Worm (Caenorhabditis elegans) whole organism, young adult: Measurements from ENCODE around the gene Y39B6A.30.

ENCODE experiments used
- B0336.3 ChIP-seq: fragments of 200-800 bp; sonication (Bioruptor generic); IDR thresholded peaks from 2 replicates; pipeline ENCODE4 v1.3.6; 2022; ENCODE audit warnings: missing genetic modification characterization, missing compliant biosample characterization
- C06A6.2 ChIP-seq: fragments of 200-800 bp; sonication (Bioruptor generic); conservative IDR thresholded peaks from 2 replicates; pipeline ENCODE4 v1.3.6; 2022; ENCODE audit warnings: missing genetic modification characterization, missing compliant biosample characterization
- C17E4.6 ChIP-seq: fragments of 200-800 bp; sonication (Bioruptor generic); IDR thresholded peaks from 2 replicates; pipeline ENCODE4 v1.3.6; 2022; ENCODE audit warnings: missing genetic modification reagents, missing genetic modification characterization, missing compliant biosample characterization
- F10E7.11 ChIP-seq: sonication (generic microtip); optimal IDR thresholded peaks from 2 replicates; lab custom pipeline; 2017; ENCODE audit warnings: mild to moderate bottlenecking, missing genetic modification characterization, moderate library complexity, missing compliant biosample characterization
- F22D6.2 ChIP-seq: sonication (generic microtip); optimal IDR thresholded peaks from 2 replicates; lab custom pipeline; 2016; ENCODE audit warnings: mild to moderate bottlenecking, missing genetic modification characterization, missing compliant biosample characterization
- F23B12.7 ChIP-seq: sonication (generic microtip); optimal IDR thresholded peaks from 2 replicates; lab custom pipeline; 2017; ENCODE audit warnings: missing genetic modification characterization, mild to moderate bottlenecking, missing compliant biosample characterization, antibody characterized with exemption, moderate library complexity; ENCODE audit not compliant: insufficient read depth
- F39B2.1 ChIP-seq: fragments of 200-800 bp; sonication (Bioruptor generic); IDR thresholded peaks from 2 replicates; pipeline ENCODE4 v1.3.6; 2022; ENCODE audit warnings: missing genetic modification reagents, missing genetic modification characterization, missing compliant biosample characterization
- F49E8.2 ChIP-seq: sonication (generic microtip); optimal IDR thresholded peaks from 3 replicates; lab custom pipeline; 2017; ENCODE audit warnings: missing genetic modification characterization, mild to moderate bottlenecking, missing compliant biosample characterization, antibody characterized with exemption, moderate library complexity; ENCODE audit not compliant: insufficient read depth
- F57A8.1 ChIP-seq: fragments of 200-800 bp; sonication (Bioruptor generic); optimal IDR thresholded peaks from 2 replicates; lab custom pipeline; 2018; ENCODE audit warnings: mild to moderate bottlenecking, missing genetic modification characterization, moderate library complexity, missing compliant biosample characterization
- F57C9.4 ChIP-seq: sonication (generic microtip); optimal IDR thresholded peaks from 2 replicates; lab custom pipeline; 2017; ENCODE audit warnings: mild to moderate bottlenecking, missing genetic modification characterization, missing compliant biosample characterization
- K12H6.12 ChIP-seq: fragments of 200-800 bp; sonication (Bioruptor generic); optimal IDR thresholded peaks from 2 replicates; lab custom pipeline; 2018; ENCODE audit warnings: mild to moderate bottlenecking, missing genetic modification characterization, missing compliant biosample characterization
- Y79H2A.3 ChIP-seq: fragments of 200-800 bp; sonication (Bioruptor generic); conservative IDR thresholded peaks from 2 replicates; pipeline ENCODE4 v1.3.6; 2022; ENCODE audit warnings: missing genetic modification reagents, missing genetic modification characterization, missing compliant biosample characterization
- aptf-3 ChIP-seq: fragments of 200-800 bp; sonication (Bioruptor generic); IDR thresholded peaks from 2 replicates; pipeline ENCODE4 v1.3.6; 2022; ENCODE audit warnings: missing genetic modification characterization, missing compliant biosample characterization
- attf-3 ChIP-seq: fragments of 200-800 bp; sonication (Bioruptor generic); conservative IDR thresholded peaks from 2 replicates; pipeline ENCODE4 v1.3.6; 2022; ENCODE audit warnings: missing genetic modification reagents, missing genetic modification characterization, missing compliant biosample characterization
- attf-5 ChIP-seq: fragments of 200-800 bp; sonication (Bioruptor generic); optimal IDR thresholded peaks from 2 replicates; lab custom pipeline; 2018; ENCODE audit warnings: mild to moderate bottlenecking, missing genetic modification characterization, missing compliant biosample characterization
- ceh-27 ChIP-seq: fragments of 200-800 bp; sonication (Bioruptor generic); optimal IDR thresholded peaks from 2 replicates; lab custom pipeline; 2018; ENCODE audit warnings: mild to moderate bottlenecking, missing genetic modification characterization, moderate library complexity, missing compliant biosample characterization
- ceh-40 ChIP-seq: fragments of 200-800 bp; sonication (Bioruptor generic); IDR thresholded peaks from 2 replicates; pipeline ENCODE4 v1.3.6; 2022; ENCODE audit warnings: missing genetic modification characterization, missing compliant biosample characterization
- ceh-58 ChIP-seq: fragments of 200-800 bp; sonication (Bioruptor generic); IDR thresholded peaks from 2 replicates; pipeline ENCODE4 v1.3.6; 2022; ENCODE audit warnings: missing genetic modification characterization, missing compliant biosample characterization
- ceh-79 ChIP-seq: sonication (generic microtip); optimal IDR thresholded peaks from 2 replicates; lab custom pipeline; 2017; ENCODE audit warnings: mild to moderate bottlenecking, missing genetic modification characterization, missing compliant biosample characterization
- die-1 ChIP-seq: sonication (generic microtip); optimal IDR thresholded peaks from 2 replicates; lab custom pipeline; 2016; ENCODE audit warnings: missing genotype, mild to moderate bottlenecking, missing genetic modification characterization, missing compliant biosample characterization
- efl-1 ChIP-seq: fragments of 150-350 bp; optimal IDR thresholded peaks from 2 replicates; lab custom pipeline; 2014; ENCODE audit warnings: missing biosample characterization, missing genetic modification reagents, missing genetic modification characterization
- egl-44 ChIP-seq: fragments of 200-800 bp; sonication (Bioruptor generic); IDR thresholded peaks from 2 replicates; pipeline ENCODE4 v1.3.6; 2022; ENCODE audit warnings: missing genetic modification reagents, missing genetic modification characterization, missing compliant biosample characterization
- egrh-3 ChIP-seq: fragments of 200-800 bp; sonication (Bioruptor generic); IDR thresholded peaks from 2 replicates; pipeline ENCODE4 v1.3.6; 2022; ENCODE audit warnings: missing genetic modification reagents, missing genetic modification characterization, missing compliant biosample characterization
- ekl-4 ChIP-seq: fragments of 200-800 bp; sonication (Bioruptor generic); IDR thresholded peaks from 2 replicates; pipeline ENCODE4 v1.3.6; 2022; ENCODE audit warnings: missing genetic modification reagents, missing genetic modification characterization, missing compliant biosample characterization
- ets-4 ChIP-seq: fragments of 200-800 bp; sonication (Bioruptor generic); optimal IDR thresholded peaks from 2 replicates; lab custom pipeline; 2018; ENCODE audit warnings: mild to moderate bottlenecking, missing genetic modification characterization, missing compliant biosample characterization
- hmg-1.2 ChIP-seq: fragments of 200-800 bp; sonication (Bioruptor generic); IDR thresholded peaks from 2 replicates; pipeline ENCODE4 v1.3.6; 2022; ENCODE audit warnings: missing genetic modification reagents, missing genetic modification characterization, missing compliant biosample characterization
- hsf-1 ChIP-seq: fragments of 200-800 bp; sonication (Bioruptor generic); IDR thresholded peaks from 2 replicates; pipeline ENCODE4 v1.3.6; 2022; ENCODE audit warnings: missing genetic modification reagents, missing genetic modification characterization, missing compliant biosample characterization
- lag-1 ChIP-seq: fragments of 200-800 bp; sonication (Bioruptor generic); IDR thresholded peaks from 2 replicates; pipeline ENCODE4 v1.3.6; 2022; ENCODE audit warnings: missing genetic modification reagents, missing genetic modification characterization, missing compliant biosample characterization
- let-526 ChIP-seq: fragments of 200-800 bp; sonication (Bioruptor generic); IDR thresholded peaks from 2 replicates; pipeline ENCODE4 v1.3.6; 2022; ENCODE audit warnings: missing genetic modification reagents, missing genetic modification characterization, missing compliant biosample characterization
- lin-26 ChIP-seq: fragments of 200-800 bp; sonication (Bioruptor generic); IDR thresholded peaks from 2 replicates; pipeline ENCODE4 v1.3.6; 2022; ENCODE audit warnings: missing genetic modification reagents, missing genetic modification characterization, missing compliant biosample characterization
- lir-1 ChIP-seq: fragments of 200-800 bp; sonication (Bioruptor generic); conservative IDR thresholded peaks from 2 replicates; pipeline ENCODE4 v1.3.6; 2022; ENCODE audit warnings: missing genetic modification reagents, missing genetic modification characterization, missing compliant biosample characterization
- madf-10 ChIP-seq: sonication (generic microtip); optimal IDR thresholded peaks from 2 replicates; lab custom pipeline; 2016; ENCODE audit warnings: mild to moderate bottlenecking, missing genetic modification characterization, missing compliant biosample characterization
- mcd-1 ChIP-seq: fragments of 200-800 bp; sonication (Bioruptor generic); IDR thresholded peaks from 2 replicates; pipeline ENCODE4 v1.3.6; 2022; ENCODE audit warnings: missing genetic modification reagents, missing genetic modification characterization, missing compliant biosample characterization
- mes-4 ChIP-seq: sonication (generic microtip); optimal IDR thresholded peaks from 2 replicates; lab custom pipeline; 2016; ENCODE audit warnings: missing genotype, missing genetic modification characterization, missing compliant biosample characterization
- nfya-1 ChIP-seq: sonication (generic microtip); optimal IDR thresholded peaks from 2 replicates; lab custom pipeline; 2017; ENCODE audit warnings: antibody characterized with exemption, missing compliant biosample characterization, missing genetic modification characterization, borderline replicate concordance; ENCODE audit not compliant: insufficient read depth
- nfya-2 ChIP-seq: fragments of 200-800 bp; sonication (Bioruptor generic); IDR thresholded peaks from 2 replicates; pipeline ENCODE4 v1.3.6; 2022; ENCODE audit warnings: missing genetic modification reagents, missing genetic modification characterization, missing compliant biosample characterization
- nfyb-1 ChIP-seq: fragments of 200-800 bp; sonication (Bioruptor generic); IDR thresholded peaks from 2 replicates; pipeline ENCODE4 v1.3.6; 2022; ENCODE audit warnings: missing genetic modification reagents, missing genetic modification characterization, missing compliant biosample characterization
- nhr-27 ChIP-seq: fragments of 200-800 bp; sonication (Bioruptor generic); optimal IDR thresholded peaks from 2 replicates; lab custom pipeline; 2018; ENCODE audit warnings: mild to moderate bottlenecking, missing genetic modification characterization, moderate library complexity, missing compliant biosample characterization
- nhr-90 ChIP-seq: sonication (generic microtip); optimal IDR thresholded peaks from 2 replicates; lab custom pipeline; 2016; ENCODE audit warnings: missing genotype, mild to moderate bottlenecking, missing genetic modification characterization, missing compliant biosample characterization
- pha-4 ChIP-seq: fragments of 150-350 bp; sonication (generic microtip); optimal IDR thresholded peaks from 2 replicates; lab custom pipeline; 2014; ENCODE audit warnings: missing biosample characterization, missing genetic modification reagents, missing genetic modification characterization
- repo-1 ChIP-seq: sonication (generic microtip); optimal IDR thresholded peaks from 2 replicates; lab custom pipeline; 2017; ENCODE audit warnings: mild to moderate bottlenecking, missing genetic modification characterization, missing compliant biosample characterization
- snpc-1.1 ChIP-seq: sonication (generic microtip); optimal IDR thresholded peaks from 2 replicates; lab custom pipeline; 2017; ENCODE audit warnings: missing genetic modification characterization, mild to moderate bottlenecking, missing compliant biosample characterization, antibody characterized with exemption, moderate library complexity, missing genotype, missing genetic modification reagents; ENCODE audit not compliant: insufficient read depth
- somi-1 ChIP-seq: fragments of 200-800 bp; sonication (Bioruptor generic); optimal IDR thresholded peaks from 2 replicates; lab custom pipeline; 2018; ENCODE audit warnings: mild to moderate bottlenecking, missing genetic modification characterization, missing compliant biosample characterization
- sptf-2 ChIP-seq: fragments of 200-800 bp; sonication (Bioruptor generic); optimal IDR thresholded peaks from 2 replicates; lab custom pipeline; 2018; ENCODE audit warnings: mild to moderate bottlenecking, missing genetic modification characterization, missing compliant biosample characterization
- xnd-1 ChIP-seq: sonication (generic microtip); optimal IDR thresholded peaks from 2 replicates; lab custom pipeline; 2016; ENCODE audit warnings: missing genotype, missing genetic modification reagents, missing genetic modification characterization, missing compliant biosample characterization
- zim-3 ChIP-seq: sonication (generic microtip); optimal IDR thresholded peaks from 2 replicates; lab custom pipeline; 2017; ENCODE audit warnings: mild to moderate bottlenecking, missing genetic modification characterization, moderate library complexity, missing compliant biosample characterization
- ztf-18 ChIP-seq: sonication (generic microtip); optimal IDR thresholded peaks from 2 replicates; lab custom pipeline; 2016; ENCODE audit warnings: missing genotype, mild to moderate bottlenecking, missing genetic modification characterization, missing compliant biosample characterization
- ztf-3 ChIP-seq: fragments of 200-800 bp; sonication (Bioruptor generic); optimal IDR thresholded peaks from 2 replicates; lab custom pipeline; 2018; ENCODE audit warnings: mild to moderate bottlenecking, missing genetic modification characterization, missing compliant biosample characterization

Y39B6A.30 gene

DNA sequence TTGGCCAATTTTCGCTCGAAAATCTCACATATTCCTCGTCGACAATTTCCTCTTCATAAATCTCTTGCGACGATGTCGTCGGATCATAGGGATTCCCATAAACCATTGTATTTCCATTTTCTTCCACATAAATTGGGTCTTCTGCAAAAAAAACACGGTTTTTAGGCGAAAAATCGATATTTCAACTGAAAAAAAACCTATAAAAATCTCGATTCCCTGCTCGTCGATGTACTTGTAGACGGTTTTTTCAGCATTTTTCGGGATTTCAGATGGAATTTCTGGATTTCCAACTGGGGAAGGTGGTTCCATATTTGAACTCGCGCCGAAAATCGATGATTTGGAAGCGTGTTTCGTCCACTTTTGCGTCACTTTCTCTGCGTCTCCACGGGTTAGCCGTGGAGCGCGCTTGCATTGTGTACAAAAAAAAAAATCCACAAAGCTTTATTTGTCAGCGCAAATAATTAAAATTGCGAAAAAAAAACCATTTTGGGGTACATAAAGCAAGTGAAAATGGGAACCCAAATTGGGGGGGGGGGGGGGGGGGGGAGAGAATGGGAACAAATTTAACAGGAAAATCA, 46.8 kb upstream of the Y39B6A.30 start, which contains the start of gene Y39B6A.43 (continued):
- TF ChIP-seq ceh-40 (GFP tag; lab: Robert Waterston, UW) = peak; percentile 58; the same call in 1 of the 2 replicates
- TF ChIP-seq ztf-18 (tag; lab: Kevin White, UChicago) = peak; percentile 90
- peak; percentile 94 for TF ChIP-seq zim-3 (tag; lab: Kevin White, UChicago)
- peak; percentile 87 for TF ChIP-seq attf-3 (GFP tag; lab: Robert Waterston, UW)
- peak; percentile 97 for TF ChIP-seq Y79H2A.3 (GFP tag; lab: Robert Waterston, UW)
- TF ChIP-seq madf-10 = peak; percentile 88
- TF ChIP-seq mes-4 (tag; lab: Kevin White, UChicago) = no peak
- TF ChIP-seq F23B12.7 (tag; lab: Kevin White, UChicago) = peak; percentile 91
- peak; percentile 79 for TF ChIP-seq xnd-1 (tag; lab: Kevin White, UChicago)
- TF ChIP-seq pha-4 (tag; lab: Kevin White, UChicago) = peak; percentile 100
- peak; percentile 64 for TF ChIP-seq snpc-1.1 (tag; lab: Kevin White, UChicago)
- peak; percentile 53 for TF ChIP-seq ets-4
- 0 out of 2 replicates have a peak, but pooled peaks have one; percentile 50 for TF ChIP-seq lag-1
- peak; percentile 93 for TF ChIP-seq hmg-1.2 (GFP tag; lab: Robert Waterston, UW)
- peak; percentile 42 for TF ChIP-seq F57A8.1 (GFP tag; lab: Kevin White, UChicago)
- TF ChIP-seq ceh-27 (GFP tag; lab: Kevin White, UChicago) = peak; percentile 97
- peak; percentile 90 for TF ChIP-seq aptf-3 (GFP tag; lab: Robert Waterston, UW)
- TF ChIP-seq nfya-2 = 0 out of 2 replicates have a peak, but pooled peaks have one; percentile 51
- peak; percentile 100 for TF ChIP-seq mcd-1
- TF ChIP-seq F49E8.2 (tag; lab: Kevin White, UChicago) = peak; percentile 97
- TF ChIP-seq ekl-4 (GFP tag; lab: Robert Waterston, UW) = peak; percentile 97
- TF ChIP-seq hsf-1 (GFP tag; lab: Robert Waterston, UW) = peak; percentile 86
- peak; percentile 86 for TF ChIP-seq F10E7.11 (tag; lab: Kevin White, UChicago)
- TF ChIP-seq lir-1 (GFP tag; lab: Robert Waterston, UW) = peak; percentile 97
- peak; percentile 97 for TF ChIP-seq B0336.3 (GFP tag; lab: Robert Waterston, UW)
- TF ChIP-seq egrh-3 = peak; percentile 63
- TF ChIP-seq nfyb-1 (GFP tag; lab: Robert Waterston, UW) = peak; percentile 97
- 0 out of 2 replicates have a peak, but pooled peaks have one; percentile 37 for TF ChIP-seq ceh-58 (GFP tag; lab: Robert Waterston, UW)
- TF ChIP-seq F57C9.4 (tag; lab: Kevin White, UChicago) = peak; percentile 88
- TF ChIP-seq nhr-90 (tag; lab: Kevin White, UChicago) = peak; percentile 59
- no peak for TF ChIP-seq sptf-2
- TF ChIP-seq C06A6.2 = peak; percentile 92
- TF ChIP-seq F39B2.1 = peak; percentile 86
- peak; percentile 87 for TF ChIP-seq somi-1 (GFP tag; lab: Kevin White, UChicago)
- no peak for TF ChIP-seq die-1
- TF ChIP-seq attf-5 (GFP tag; lab: Kevin White, UChicago) = peak; percentile 99
- TF ChIP-seq nhr-27 = no peak
- peak; percentile 5 for TF ChIP-seq ceh-79 (tag; lab: Kevin White, UChicago)
- TF ChIP-seq efl-1 (GFP tag; lab: Kevin White, UChicago) = peak; percentile 94
- TF ChIP-seq egl-44 (GFP tag; lab: Robert Waterston, UW) = peak; percentile 72; the same call in 1 of the 2 replicates
- peak; percentile 81 for TF ChIP-seq F22D6.2 (tag; lab: Kevin White, UChicago)
- peak; percentile 98 for TF ChIP-seq let-526 (GFP tag; lab: Robert Waterston, UW)
- peak; percentile 94 for TF ChIP-seq repo-1
- TF ChIP-seq K12H6.12 = peak; percentile 100
- no peak for TF ChIP-seq nfya-1 (tag; lab: Kevin White, UChicago)
- peak; percentile 85 for TF ChIP-seq lin-26 (GFP tag; lab: Robert Waterston, UW)
- TF ChIP-seq ztf-3 (GFP tag; lab: Kevin White, UChicago) = peak; percentile 87
- peak; percentile 94 for TF ChIP-seq C17E4.6 (GFP tag; lab: Robert Waterston, UW)
